Worm (Caenorhabditis elegans): Measurements from ENCODE around the gene T26E4.2.

Gene T26E4.2

DNA sequence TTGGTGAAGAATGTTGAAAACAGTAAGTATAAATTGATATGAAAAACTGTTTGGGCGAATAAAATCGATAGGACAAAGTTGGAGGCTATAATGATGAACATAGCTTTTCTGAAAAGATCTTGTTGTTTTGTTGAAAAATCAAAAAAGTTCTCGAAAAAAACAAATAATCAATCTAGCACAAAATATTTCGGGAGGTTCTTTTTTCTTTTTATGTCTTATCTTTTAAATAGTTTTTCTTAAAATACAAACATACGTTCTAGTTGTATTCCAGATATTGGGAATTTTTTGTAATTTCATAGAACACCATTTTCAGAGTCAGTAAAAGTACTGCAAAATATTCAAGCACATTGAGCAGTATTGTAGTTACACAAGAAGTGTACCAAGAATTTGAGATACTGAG is 48.7 kb downstream of the T26E4.2 start, which contains the start of gene srbc-55:
srbc-55 (minus strand) TSS at position 101 of the 400 bp plus-strand sequence.
- TF ChIP-seq F13H6.1 (tag; optimal IDR thresholded peaks at IDR 0.05) (no peak), sem-4 (tag; optimal IDR thresholded peaks at IDR 0.05) (no peak), elt-1 (tag; optimal IDR thresholded peaks at IDR 0.05) (no peak), peb-1 (tag; optimal IDR thresholded peaks at IDR 0.05) (no peak), nhr-10 (tag; optimal IDR thresholded peaks at IDR 0.05) (no peak), nhr-12 (tag; optimal IDR thresholded peaks at IDR 0.05) (no peak), lin-11 (tag; optimal IDR thresholded peaks at IDR 0.05) (no peak), mbf-1 (tag; optimal IDR thresholded peaks at IDR 0.05) (no peak), nhr-129 (tag; optimal IDR thresholded peaks at IDR 0.05) (no peak), unc-55 (GFP tag; optimal IDR thresholded peaks at IDR 0.05) (no peak), nhr-11 (tag; optimal IDR thresholded peaks at IDR 0.05) (no peak), lin-13 (GFP tag; optimal IDR thresholded peaks at IDR 0.05) (no peak), nhr-25 (tag; optimal IDR thresholded peaks at IDR 0.05) (no peak), blmp-1 (tag; optimal IDR thresholded peaks at IDR 0.05; ENCODE audit: insufficient read depth) (no peak), unc-39 (tag; optimal IDR thresholded peaks at IDR 0.05) (no peak), ztf-4 (tag; optimal IDR thresholded peaks at IDR 0.05) (no peak), sma-3 (GFP tag; optimal IDR thresholded peaks at IDR 0.05) (no peak), unc-62 (GFP tag; optimal IDR thresholded peaks at IDR 0.05) (no peak)

DNA sequence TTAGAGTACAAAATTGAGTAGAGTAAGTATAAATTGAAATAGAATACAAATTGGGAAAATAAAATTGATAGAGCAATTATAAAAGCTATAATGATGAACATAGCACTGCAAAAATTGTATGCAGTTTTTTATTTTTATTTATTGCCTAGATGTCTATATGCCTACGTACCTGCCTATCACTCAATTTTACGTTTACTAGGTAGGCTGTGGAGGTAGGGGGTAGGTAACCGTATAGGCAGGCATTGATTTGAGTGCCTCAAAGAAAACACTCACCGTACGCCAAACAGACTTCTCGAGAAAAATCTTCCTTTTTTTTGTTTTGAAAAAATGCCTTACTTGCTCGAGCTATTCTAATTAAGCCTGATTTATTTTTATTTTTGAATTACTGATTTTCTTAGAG is 50.4 kb downstream of the T26E4.2 start, which contains the start of gene srbc-56:
srbc-56 (minus strand) TSS at position 101 of the 400 bp plus-strand sequence.
- no peak for TF ChIP-seq egl-27 (tag; optimal IDR thresholded peaks at IDR 0.05)
- TF ChIP-seq nhr-6 (tag; optimal IDR thresholded peaks at IDR 0.05) = no peak
- TF ChIP-seq ztf-11 (tag; optimal IDR thresholded peaks at IDR 0.05) = no peak
- TF ChIP-seq dmd-4 (tag; optimal IDR thresholded peaks at IDR 0.05) = no peak
- TF ChIP-seq blmp-1 (tag; optimal IDR thresholded peaks at IDR 0.05; ENCODE audit: insufficient read depth) = no peak
- TF ChIP-seq fos-1 (tag; optimal IDR thresholded peaks at IDR 0.05) = no peak
- TF ChIP-seq elt-1 (tag; optimal IDR thresholded peaks at IDR 0.05) = no peak
- TF ChIP-seq lin-13 (GFP tag; optimal IDR thresholded peaks at IDR 0.05) = no peak

Measured in whole organism, L2 larva.